Fruit fly (Drosophila melanogaster): Measurements from ENCODE around the gene CG14073.

The CG14073 gene

dm6 chr3L:18789203-18790018 lies 31.1 kb downstream of the CG14073 start (continued):
- TF ChIP-seq CG15696 (tag; optimal IDR thresholded peaks at IDR 0.05) (peak; percentile 6), CG16815 (GFP tag; optimal IDR thresholded peaks at IDR 0.05) (no peak), CG9609 (GFP tag; optimal IDR thresholded peaks at IDR 0.05) (no peak), so (GFP tag; IDR thresholded peaks at IDR 0.05) (peak; percentile 81; the same call in 2 of the 3 replicates), Tbp (GFP tag; optimal IDR thresholded peaks at IDR 0.05) (no peak), CG32767 (GFP tag; IDR thresholded peaks at IDR 0.05) (peak; percentile 26; the same call in 1 of the 2 replicates), sc (optimal IDR thresholded peaks at IDR 0.05) (no peak), sc (GFP tag; optimal IDR thresholded peaks at IDR 0.05) (no peak), Bteb2 (GFP tag; optimal IDR thresholded peaks at IDR 0.05) (peak; percentile 36), CG4617 (GFP tag; optimal IDR thresholded peaks at IDR 0.05; ENCODE audit: borderline replicate concordance) (no peak), grn (GFP tag; optimal IDR thresholded peaks at IDR 0.05) (peak; percentile 93), YL-1 (GFP tag; optimal IDR thresholded peaks at IDR 0.05) (peak; percentile 15), CoRest (tag; optimal IDR thresholded peaks at IDR 0.05) (peak; percentile 20), Mad (GFP tag; optimal IDR thresholded peaks at IDR 0.05) (no peak), toy (GFP tag; IDR thresholded peaks at IDR 0.05) (0 out of 2 replicates have a peak, but pooled peaks have one; percentile 23), Dref (GFP tag; IDR thresholded peaks at IDR 0.05) (no peak), CG1603 (tag; optimal IDR thresholded peaks at IDR 0.05) (peak; percentile 53), oc (tag; optimal IDR thresholded peaks at IDR 0.05) (peak; percentile 68), CG12659 (GFP tag; optimal IDR thresholded peaks at IDR 0.05) (peak; percentile 62), C15 (GFP tag; IDR thresholded peaks at IDR 0.05) (no peak; the same call in 2 of the 3 replicates), hth (optimal IDR thresholded peaks at IDR 0.05) (no peak), CG43689 (GFP tag; IDR thresholded peaks at IDR 0.05) (peak; percentile 41; the same call in 1 of the 2 replicates), CG3847 (GFP tag; IDR thresholded peaks at IDR 0.05) (peak; percentile 36; the same call in 1 of the 2 replicates), CG12744 (GFP tag; optimal IDR thresholded peaks at IDR 0.05) (peak; percentile 47), nom (GFP tag; optimal IDR thresholded peaks at IDR 0.05) (no peak), CG17612 (GFP tag; IDR thresholded peaks at IDR 0.05) (no peak), Hsf (GFP tag; optimal IDR thresholded peaks at IDR 0.05) (no peak), sob (GFP tag; IDR thresholded peaks at IDR 0.05) (peak; percentile 82), CG6272 (GFP tag; IDR thresholded peaks at IDR 0.05) (no peak), ATbp (GFP tag; optimal IDR thresholded peaks at IDR 0.05) (peak; percentile 77), CG13894 (tag; optimal IDR thresholded peaks at IDR 0.05) (peak; percentile 77), CG31365 (tag; optimal IDR thresholded peaks at IDR 0.05) (peak; percentile 71), slbo (GFP tag; IDR thresholded peaks at IDR 0.05) (no peak), CG3281 (GFP tag; optimal IDR thresholded peaks at IDR 0.05) (peak; percentile 67), D19B (GFP tag; optimal IDR thresholded peaks at IDR 0.05) (no peak), CG2889 (GFP tag; IDR thresholded peaks at IDR 0.05) (no peak), lov (optimal IDR thresholded peaks at IDR 0.05) (no peak), lov (GFP tag; IDR thresholded peaks at IDR 0.05) (no peak), Hr39 (optimal IDR thresholded peaks at IDR 0.05) (no peak), wor (GFP tag; IDR thresholded peaks at IDR 0.05) (no peak), croc (GFP tag; conservative IDR thresholded peaks at IDR 0.05) (no peak), jing (GFP tag; optimal IDR thresholded peaks at IDR 0.05) (no peak), CG12299 (tag; optimal IDR thresholded peaks at IDR 0.05) (peak; percentile 31), CG15514 (GFP tag; optimal IDR thresholded peaks at IDR 0.05) (peak; percentile 59), br (optimal IDR thresholded peaks at IDR 0.05) (no peak), ase (GFP tag; IDR thresholded peaks at IDR 0.05) (peak; percentile 41; the same call in 1 of the 3 replicates), Aef1 (GFP tag; IDR thresholded peaks at IDR 0.05) (no peak), CG10267 (tag; optimal IDR thresholded peaks at IDR 0.05) (no peak), bcd (GFP tag; optimal IDR thresholded peaks at IDR 0.05) (peak; percentile 57), onecut (GFP tag; IDR thresholded peaks at IDR 0.05) (peak; percentile 50; the same call in 1 of the 2 replicates), CG8765 (GFP tag; IDR thresholded peaks at IDR 0.05) (no peak)

Measured in whole organism, embryonic.